Fruit fly (Drosophila melanogaster) S2 (cell line): Measurements from ENCODE around the gene CG6012.

Experiments used
- CG8478 ChIP-seq: fragments of >200 bp; optimal IDR thresholded peaks from 2 replicates; lab custom pipeline; 2018
- CTCF ChIP-seq, 2 experiments: fragments of >200 bp; optimal IDR thresholded peaks; 2 replicates each; lab custom pipeline; 2018

DNA sequence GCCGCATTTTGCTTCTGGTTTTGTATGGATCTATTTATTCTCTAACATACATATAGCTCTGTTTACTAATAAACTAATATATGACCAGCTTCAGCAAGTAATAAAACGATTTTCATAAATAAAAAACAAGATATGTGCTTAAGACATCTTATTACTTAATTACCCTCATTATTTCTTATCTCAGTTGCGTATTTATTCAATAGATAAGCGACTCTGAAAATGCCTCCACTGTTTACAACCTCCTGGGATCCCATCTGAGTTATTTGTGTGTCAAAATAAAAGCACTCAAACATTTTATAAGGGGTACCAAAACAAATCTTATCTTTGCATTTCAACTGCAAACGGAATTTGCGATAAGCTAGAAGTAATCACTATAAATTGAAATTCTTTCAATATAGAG is 41.6 kb downstream of the CG6012 start:
- TF ChIP-seq CG8478 (no peak), CTCF (optimal IDR thresholded peaks at IDR 0.05; lab: Kevin White, UChicago) (no peak)
